Fruit fly (Drosophila melanogaster): ENCODE measurements around the gene Tnks.
A peak's percentile ranks its signal among the peaks of the same experiment; 100 is the strongest.

Gene Tnks

DNA sequence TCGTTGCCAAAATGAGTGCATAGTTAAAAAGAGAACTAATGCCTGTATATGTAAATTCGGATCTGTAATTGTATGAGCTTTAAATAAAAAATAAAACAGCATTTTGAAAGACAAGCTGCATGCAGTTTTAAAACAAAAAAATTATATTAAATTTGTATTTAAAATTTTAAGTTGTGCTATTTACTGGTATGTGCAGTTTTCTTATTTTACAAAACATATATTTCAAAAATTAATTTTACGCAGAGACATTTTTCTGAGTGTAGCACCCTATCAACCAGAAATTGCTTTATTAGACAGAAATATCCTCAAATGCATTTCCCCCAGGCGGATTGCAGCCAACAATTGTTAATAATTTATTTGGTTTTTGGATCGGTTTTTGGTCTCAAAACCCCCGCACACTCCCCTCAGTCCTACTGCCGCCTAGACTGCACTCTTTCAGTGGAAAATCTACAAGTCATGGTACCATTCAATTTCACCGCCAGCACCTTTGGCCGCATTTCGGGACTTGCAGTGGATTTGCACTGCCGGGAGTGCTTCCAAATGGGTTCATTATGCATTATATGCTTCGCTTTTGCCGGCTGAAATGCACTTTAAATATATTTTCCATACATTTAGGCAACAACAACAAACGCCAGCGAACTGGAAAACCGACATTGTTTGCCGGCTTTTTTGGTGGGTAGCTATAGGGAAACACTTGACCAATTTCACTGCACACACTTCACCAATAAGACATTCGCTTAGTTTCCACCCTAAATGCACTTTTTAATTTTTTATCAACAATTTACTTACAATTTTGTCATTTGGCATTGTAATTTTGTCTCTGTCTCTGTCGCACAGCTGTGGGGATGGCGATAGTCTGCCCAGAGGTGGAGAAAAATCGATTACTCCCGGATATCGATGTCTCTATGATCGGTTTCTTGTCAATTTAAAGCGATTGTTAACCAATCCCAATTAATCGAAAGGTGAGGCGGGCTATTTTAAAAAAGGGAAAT, 37.0 kb downstream of the Tnks start, which contains the start of gene Npl4:
Gene Npl4 (minus strand): TSS at position 863 of the 992 bp plus-strand sequence.
- TF ChIP-seq CG17801 (GFP tag; optimal IDR thresholded peaks at IDR 0.05; ENCODE audit: partially characterized antibody), result peak; percentile 12

DNA sequence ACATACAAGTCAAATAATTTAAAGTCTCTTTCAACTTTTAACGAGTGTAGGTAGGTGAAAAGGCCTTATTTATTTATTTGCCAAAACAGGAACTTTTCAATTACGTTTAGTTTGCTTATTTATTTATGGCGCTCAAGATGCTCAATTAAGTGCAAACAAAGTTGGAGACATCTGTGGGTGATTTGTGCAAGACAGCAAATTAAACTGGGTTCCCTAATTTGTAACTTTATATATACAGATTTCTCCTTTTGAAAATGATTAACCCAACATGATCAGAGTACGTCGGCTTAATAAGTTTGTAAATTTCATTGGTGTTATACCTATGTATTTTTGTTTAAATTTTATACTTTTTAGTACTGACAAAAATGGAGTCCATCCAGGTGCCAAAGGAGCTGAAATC, 43.0 kb downstream of the Tnks start, which contains the start of gene CG5071:
Gene CG5071 (plus strand): TSS at position 301 of the 400 bp plus-strand sequence.
- TF ChIP-seq CG17801 (GFP tag; optimal IDR thresholded peaks at IDR 0.05; ENCODE audit: partially characterized antibody), result no peak

DNA sequence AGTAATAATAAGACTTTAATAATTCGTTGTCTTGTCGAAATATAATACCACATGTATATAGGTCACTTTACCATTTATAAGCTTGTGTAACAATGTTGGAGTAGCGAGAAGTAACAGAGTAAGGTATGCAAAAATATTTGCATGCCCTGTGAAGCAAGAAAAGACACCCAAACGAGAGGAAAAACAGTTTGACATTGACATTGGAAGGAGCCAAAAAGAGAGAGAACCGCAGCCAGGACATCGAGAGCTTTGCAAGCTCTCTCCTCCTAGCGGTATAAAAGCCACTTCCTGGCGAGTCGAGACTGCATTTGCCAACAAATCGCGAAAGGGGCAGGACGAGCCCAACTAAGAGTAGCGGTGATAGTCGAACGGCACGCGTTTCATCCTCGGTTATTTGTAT, 47.7 kb downstream of the Tnks start, which contains the start of gene CG5079:
Gene CG5079 (plus strand): TSS at position 301 of the 400 bp plus-strand sequence.
- no peak for TF ChIP-seq CG17801 (GFP tag; optimal IDR thresholded peaks at IDR 0.05; ENCODE audit: partially characterized antibody)

DNA sequence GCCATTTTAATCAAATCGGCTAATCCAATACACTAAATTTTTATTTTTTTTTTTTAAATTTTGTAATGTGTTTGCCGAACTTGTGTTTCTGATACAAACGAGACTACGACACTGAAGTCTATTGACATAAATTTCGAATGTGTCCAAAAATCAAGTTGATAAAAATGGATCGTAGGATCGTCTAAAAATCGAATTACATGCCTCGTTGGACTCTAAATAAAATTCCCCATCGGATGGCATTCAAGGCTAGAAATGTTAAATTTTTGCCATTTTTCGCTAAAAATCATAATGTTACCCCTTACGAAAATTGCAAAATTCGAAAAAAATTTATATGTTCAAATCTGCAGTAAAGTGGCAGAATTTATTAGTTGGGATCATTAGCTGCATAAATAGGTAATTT, 52.1 kb downstream of the Tnks start, which contains the start of gene ymp:
Gene ymp (minus strand): TSS at position 101 of the 400 bp plus-strand sequence.
- no peak for TF ChIP-seq CG17801 (GFP tag; optimal IDR thresholded peaks at IDR 0.05; ENCODE audit: partially characterized antibody)

Measured in ovary, adult (tissue).